Worm (Caenorhabditis elegans): ENCODE data around the gene magi-1.

magi-1 gene

DNA sequence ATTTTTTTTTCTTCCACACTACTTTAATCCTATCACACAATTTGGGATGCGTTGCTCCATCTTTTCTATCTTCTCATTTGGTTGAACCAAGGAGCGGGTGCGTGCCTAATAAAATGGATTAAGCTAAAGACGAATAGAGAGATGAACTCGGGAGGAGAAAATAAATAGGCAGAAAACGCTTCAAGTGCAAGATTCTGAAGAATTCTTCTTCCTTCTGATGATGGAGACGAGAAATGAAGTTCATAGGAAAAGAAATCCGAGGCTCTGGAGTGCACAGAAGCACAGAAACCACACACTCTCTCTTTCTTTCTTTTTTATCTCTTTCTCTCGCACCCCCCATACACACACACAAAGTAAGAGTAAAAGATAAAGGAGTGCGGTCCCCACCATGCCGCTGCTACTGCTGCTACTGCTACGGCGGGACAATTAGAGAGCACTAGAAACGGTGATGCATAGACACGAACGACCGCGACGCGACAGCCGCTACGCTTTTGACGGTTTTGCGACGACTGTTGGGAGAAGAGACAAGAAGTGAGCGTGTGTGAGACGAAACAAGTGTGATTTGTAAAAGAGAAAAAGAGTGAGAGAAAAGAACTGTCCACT, 22.7 kb upstream of the magi-1 start (continued):
- no peak for TF ChIP-seq lsy-27 (tag; optimal IDR thresholded peaks at IDR 0.05; ENCODE audit: borderline replicate concordance, insufficient read depth)
- TF ChIP-seq nhr-27 (tag; optimal IDR thresholded peaks at IDR 0.05) = no peak
- no peak for TF ChIP-seq F22D6.2 (tag; optimal IDR thresholded peaks at IDR 0.05)
- TF ChIP-seq fkh-3 (tag; optimal IDR thresholded peaks at IDR 0.05) = no peak
- TF ChIP-seq lir-1 (GFP tag; conservative IDR thresholded peaks at IDR 0.05) = no peak
- TF ChIP-seq ama-1 (optimal IDR thresholded peaks at IDR 0.05) = no peak
- no peak for TF ChIP-seq ama-1 (GFP tag; optimal IDR thresholded peaks at IDR 0.05)
- TF ChIP-seq gei-17 (GFP tag; optimal IDR thresholded peaks at IDR 0.05) = peak; percentile 48
- TF ChIP-seq pbrm-1 (GFP tag; IDR thresholded peaks at IDR 0.05) = peak; percentile 42; the same call in 1 of the 2 replicates
- no peak for TF ChIP-seq ztf-6 (GFP tag; IDR thresholded peaks at IDR 0.05)
- no peak for TF ChIP-seq ztf-25 (GFP tag; IDR thresholded peaks at IDR 0.05)
- no peak for TF ChIP-seq hmg-20 (GFP tag; IDR thresholded peaks at IDR 0.05)
- no peak for TF ChIP-seq nfya-1 (tag; optimal IDR thresholded peaks at IDR 0.05; ENCODE audit: borderline replicate concordance, insufficient read depth)
- no peak for TF ChIP-seq xnd-1 (tag; optimal IDR thresholded peaks at IDR 0.05)
- peak; percentile 79 for TF ChIP-seq ztf-22 (GFP tag; optimal IDR thresholded peaks at IDR 0.05)
- TF ChIP-seq him-1 (tag; optimal IDR thresholded peaks at IDR 0.05) = no peak
- TF ChIP-seq let-607 (tag; optimal IDR thresholded peaks at IDR 0.05) = peak in 1 of 2 experiments; percentile 53
- TF ChIP-seq zim-3 (tag; optimal IDR thresholded peaks at IDR 0.05) = no peak
- peak; percentile 32 for TF ChIP-seq ceh-27 (GFP tag; optimal IDR thresholded peaks at IDR 0.05)
- TF ChIP-seq pha-4 (tag; optimal IDR thresholded peaks at IDR 0.05) = no peak
- TF ChIP-seq mcd-1 (GFP tag; IDR thresholded peaks at IDR 0.05) = peak; percentile 66
- peak; percentile 83 for TF ChIP-seq madf-3 (GFP tag; IDR thresholded peaks at IDR 0.05)
- TF ChIP-seq ztf-3 (GFP tag; optimal IDR thresholded peaks at IDR 0.05) = no peak
- TF ChIP-seq hlh-12 (tag; optimal IDR thresholded peaks at IDR 0.05) = no peak
- no peak for TF ChIP-seq somi-1 (GFP tag; optimal IDR thresholded peaks at IDR 0.05)
- TF ChIP-seq mxl-1 (tag; optimal IDR thresholded peaks at IDR 0.05) = no peak
- TF ChIP-seq hlh-26 (GFP tag; conservative IDR thresholded peaks at IDR 0.05) = no peak
- no peak for TF ChIP-seq unc-62 (GFP tag; optimal IDR thresholded peaks at IDR 0.05)
- TF ChIP-seq atf-7 (tag; optimal IDR thresholded peaks at IDR 0.05) = peak; percentile 48
- peak; percentile 90 for TF ChIP-seq hmg-1.2 (GFP tag; IDR thresholded peaks at IDR 0.05)
- TF ChIP-seq cebp-1 (GFP tag; IDR thresholded peaks at IDR 0.05) = no peak
- TF ChIP-seq cebp-1 (tag; optimal IDR thresholded peaks at IDR 0.05) = peak; percentile 72
- TF ChIP-seq B0336.3 (GFP tag; IDR thresholded peaks at IDR 0.05) = peak; percentile 86
- no peak for TF ChIP-seq D2030.7 (GFP tag; IDR thresholded peaks at IDR 0.05)
- no peak for TF ChIP-seq T26A5.8 (tag; optimal IDR thresholded peaks at IDR 0.05)
- TF ChIP-seq tbp1 (GFP tag; optimal IDR thresholded peaks at IDR 0.05) = peak; percentile 50
- peak; percentile 89 for TF ChIP-seq zfh-2 (GFP tag; conservative IDR thresholded peaks at IDR 0.05)
- peak; percentile 53; the same call in 1 of the 2 replicates for TF ChIP-seq lin-26 (GFP tag; IDR thresholded peaks at IDR 0.05)
- TF ChIP-seq Y67H2A.10 (GFP tag; conservative IDR thresholded peaks at IDR 0.05) = 0 out of 2 replicates have a peak, but pooled peaks have one; percentile 27
- no peak for TF ChIP-seq snpc-4 (GFP tag; optimal IDR thresholded peaks at IDR 0.05)
- peak in 3 of 4 experiments; percentile 15 to 43 (median 25) for TF ChIP-seq snpc-4 (tag; optimal IDR thresholded peaks at IDR 0.05)
- peak; percentile 69 for TF ChIP-seq nhr-90 (tag; optimal IDR thresholded peaks at IDR 0.05)
- peak; percentile 83 for TF ChIP-seq dox-1 (GFP tag; IDR thresholded peaks at IDR 0.05)
- peak; percentile 21 for TF ChIP-seq ztf-18 (tag; optimal IDR thresholded peaks at IDR 0.05)
- no peak for TF ChIP-seq dpl-1 (GFP tag; optimal IDR thresholded peaks at IDR 0.05)
- peak in 1 of 3 experiments; percentile 46 for TF ChIP-seq lin-35 (GFP tag; optimal IDR thresholded peaks at IDR 0.05)
- no peak for TF ChIP-seq F23B12.7 (tag; optimal IDR thresholded peaks at IDR 0.05; ENCODE audit: insufficient read depth)
- TF ChIP-seq hrde-1 (tag; optimal IDR thresholded peaks at IDR 0.05; ENCODE audit: borderline replicate concordance) = no peak
